Worm (Caenorhabditis elegans) whole organism, young adult: ENCODE measurements around the gene dsl-5.

Experiments
- B0035.1 ChIP-seq: sonication (generic microtip); optimal IDR thresholded peaks from 2 replicates; lab custom pipeline; 2016; ENCODE audit warnings: missing genetic modification characterization, mild to moderate bottlenecking, missing compliant biosample characterization, missing genotype, missing genetic modification reagents
- C06A6.2 ChIP-seq: fragments of 200-800 bp; sonication (Bioruptor generic); conservative IDR thresholded peaks from 2 replicates; pipeline ENCODE4 v1.3.6; 2022; ENCODE audit warnings: missing genetic modification characterization, missing compliant biosample characterization
- F23B12.7 ChIP-seq: sonication (generic microtip); optimal IDR thresholded peaks from 2 replicates; lab custom pipeline; 2017; ENCODE audit warnings: missing genetic modification characterization, mild to moderate bottlenecking, missing compliant biosample characterization, antibody characterized with exemption, moderate library complexity; ENCODE audit not compliant: insufficient read depth
- F49E8.2 ChIP-seq: sonication (generic microtip); optimal IDR thresholded peaks from 3 replicates; lab custom pipeline; 2017; ENCODE audit warnings: missing genetic modification characterization, mild to moderate bottlenecking, missing compliant biosample characterization, antibody characterized with exemption, moderate library complexity; ENCODE audit not compliant: insufficient read depth
- K12H6.12 ChIP-seq: fragments of 200-800 bp; sonication (Bioruptor generic); optimal IDR thresholded peaks from 2 replicates; lab custom pipeline; 2018; ENCODE audit warnings: mild to moderate bottlenecking, missing genetic modification characterization, missing compliant biosample characterization
- attf-5 ChIP-seq: fragments of 200-800 bp; sonication (Bioruptor generic); optimal IDR thresholded peaks from 2 replicates; lab custom pipeline; 2018; ENCODE audit warnings: mild to moderate bottlenecking, missing genetic modification characterization, missing compliant biosample characterization
- bed-1 ChIP-seq: fragments of 200-800 bp; sonication (Bioruptor generic); IDR thresholded peaks from 2 replicates; pipeline ENCODE4 v1.3.6; 2022; ENCODE audit warnings: missing genetic modification reagents, missing genetic modification characterization, missing compliant biosample characterization
- ceh-100 ChIP-seq: fragments of 200-800 bp; sonication (Bioruptor generic); IDR thresholded peaks from 2 replicates; pipeline ENCODE4 v1.3.6; 2022; ENCODE audit warnings: missing genetic modification reagents, missing genetic modification characterization, missing compliant biosample characterization
- ceh-27 ChIP-seq: fragments of 200-800 bp; sonication (Bioruptor generic); optimal IDR thresholded peaks from 2 replicates; lab custom pipeline; 2018; ENCODE audit warnings: mild to moderate bottlenecking, missing genetic modification characterization, moderate library complexity, missing compliant biosample characterization
- ceh-91 ChIP-seq: fragments of 200-800 bp; sonication (Bioruptor generic); IDR thresholded peaks from 2 replicates; pipeline ENCODE4 v1.3.6; 2022; ENCODE audit warnings: missing genetic modification reagents, missing genetic modification characterization, missing compliant biosample characterization
- chd-7 ChIP-seq: sonication (generic microtip); optimal IDR thresholded peaks from 2 replicates; lab custom pipeline; 2016; ENCODE audit warnings: mild to moderate bottlenecking, missing genetic modification characterization, moderate library complexity, missing compliant biosample characterization
- die-1 ChIP-seq: sonication (generic microtip); optimal IDR thresholded peaks from 2 replicates; lab custom pipeline; 2016; ENCODE audit warnings: missing genotype, mild to moderate bottlenecking, missing genetic modification characterization, missing compliant biosample characterization
- egrh-3 ChIP-seq: fragments of 200-800 bp; sonication (Bioruptor generic); IDR thresholded peaks from 2 replicates; pipeline ENCODE4 v1.3.6; 2022; ENCODE audit warnings: missing genetic modification reagents, missing genetic modification characterization, missing compliant biosample characterization
- ekl-4 ChIP-seq: fragments of 200-800 bp; sonication (Bioruptor generic); IDR thresholded peaks from 2 replicates; pipeline ENCODE4 v1.3.6; 2022; ENCODE audit warnings: missing genetic modification reagents, missing genetic modification characterization, missing compliant biosample characterization
- fkh-3 ChIP-seq: sonication (generic microtip); optimal IDR thresholded peaks from 2 replicates; lab custom pipeline; 2016; ENCODE audit warnings: mild to moderate bottlenecking, missing genetic modification characterization, missing compliant biosample characterization
- lag-1 ChIP-seq: fragments of 200-800 bp; sonication (Bioruptor generic); IDR thresholded peaks from 2 replicates; pipeline ENCODE4 v1.3.6; 2022; ENCODE audit warnings: missing genetic modification reagents, missing genetic modification characterization, missing compliant biosample characterization
- let-526 ChIP-seq: fragments of 200-800 bp; sonication (Bioruptor generic); IDR thresholded peaks from 2 replicates; pipeline ENCODE4 v1.3.6; 2022; ENCODE audit warnings: missing genetic modification reagents, missing genetic modification characterization, missing compliant biosample characterization
- lin-26 ChIP-seq: fragments of 200-800 bp; sonication (Bioruptor generic); IDR thresholded peaks from 2 replicates; pipeline ENCODE4 v1.3.6; 2022; ENCODE audit warnings: missing genetic modification reagents, missing genetic modification characterization, missing compliant biosample characterization
- madf-8 ChIP-seq: fragments of 200-800 bp; sonication (Bioruptor generic); conservative IDR thresholded peaks from 2 replicates; pipeline ENCODE4 v1.3.6; 2022; ENCODE audit warnings: missing genetic modification reagents, missing genetic modification characterization, missing compliant biosample characterization
- mxl-1 ChIP-seq: sonication (generic microtip); optimal IDR thresholded peaks from 2 replicates; lab custom pipeline; 2016; ENCODE audit warnings: missing genetic modification characterization, missing compliant biosample characterization
- nfyb-1 ChIP-seq: fragments of 200-800 bp; sonication (Bioruptor generic); IDR thresholded peaks from 2 replicates; pipeline ENCODE4 v1.3.6; 2022; ENCODE audit warnings: missing genetic modification reagents, missing genetic modification characterization, missing compliant biosample characterization
- rcor-1 ChIP-seq: fragments of 200-800 bp; sonication (Bioruptor generic); IDR thresholded peaks from 2 replicates; pipeline ENCODE4 v1.3.6; 2022; ENCODE audit warnings: missing genetic modification reagents, missing genetic modification characterization, missing compliant biosample characterization
- rec-8 ChIP-seq, 2 experiments: sonication (generic microtip); optimal IDR thresholded peaks; 2 replicates each; lab custom pipeline; 2016; ENCODE audit warnings: mild to moderate bottlenecking in 2 of 2, missing genetic modification characterization in 2 of 2, missing genetic modification reagents in 2 of 2, missing genotype in 2 of 2, missing biosample characterization in 1 of 2, missing compliant biosample characterization in 1 of 2, moderate library complexity in 1 of 2
- repo-1 ChIP-seq: sonication (generic microtip); optimal IDR thresholded peaks from 2 replicates; lab custom pipeline; 2017; ENCODE audit warnings: mild to moderate bottlenecking, missing genetic modification characterization, missing compliant biosample characterization
- rpc-1 ChIP-seq, 2 experiments: fragments of 150-350 bp in 1 of 2; sonication (generic microtip) in 1 of 2; optimal IDR thresholded peaks; 2 replicates each; lab custom pipeline; 2014 to 2018; ENCODE audit warnings: missing biosample characterization in 1 of 2, missing genetic modification characterization in 1 of 2, missing genetic modification reagents in 1 of 2, missing genotype in 1 of 2
- snpc-3.4 ChIP-seq: sonication (generic microtip); optimal IDR thresholded peaks from 2 replicates; lab custom pipeline; 2017; ENCODE audit warnings: missing genetic modification characterization, mild to moderate bottlenecking, missing compliant biosample characterization, antibody characterized with exemption, moderate library complexity, missing genotype, missing genetic modification reagents
- somi-1 ChIP-seq: fragments of 200-800 bp; sonication (Bioruptor generic); optimal IDR thresholded peaks from 2 replicates; lab custom pipeline; 2018; ENCODE audit warnings: mild to moderate bottlenecking, missing genetic modification characterization, missing compliant biosample characterization
- tbp1 ChIP-seq: fragments of 200-800 bp; sonication (Bioruptor generic); optimal IDR thresholded peaks from 2 replicates; lab custom pipeline; 2018; ENCODE audit warnings: mild to moderate bottlenecking, missing genetic modification characterization, missing compliant biosample characterization
- unc-62 ChIP-seq: fragments of 150-350 bp; optimal IDR thresholded peaks from 2 replicates; lab custom pipeline; 2014; ENCODE audit warnings: missing biosample characterization, missing genetic modification reagents, missing genetic modification characterization
- zfh-2 ChIP-seq: fragments of 200-800 bp; sonication (Bioruptor generic); conservative IDR thresholded peaks from 2 replicates; pipeline ENCODE4 v1.3.6; 2022; ENCODE audit warnings: missing genetic modification reagents, missing genetic modification characterization, missing compliant biosample characterization
- ztf-22 ChIP-seq: fragments of 200-800 bp; sonication (Bioruptor generic); optimal IDR thresholded peaks from 2 replicates; lab custom pipeline; 2018; ENCODE audit warnings: mild to moderate bottlenecking, missing genetic modification characterization, moderate library complexity, missing compliant biosample characterization
- ztf-3 ChIP-seq: fragments of 200-800 bp; sonication (Bioruptor generic); optimal IDR thresholded peaks from 2 replicates; lab custom pipeline; 2018; ENCODE audit warnings: mild to moderate bottlenecking, missing genetic modification characterization, missing compliant biosample characterization

dsl-5 gene

ce11 chrIV:11578492-11578891 lies 42.3 kb downstream of the dsl-5 start, which contains the start of gene rib-1:
rib-1 (plus strand) TSS chrIV:11578792.
- TF ChIP-seq tbp1: no peak
- TF ChIP-seq B0035.1 (tag; lab: Kevin White, UChicago): no peak

ce11 chrIV:11574331-11574730 lies 46.5 kb downstream of the dsl-5 start:
- TF ChIP-seq rcor-1 (GFP tag; lab: Robert Waterston, UW) (no peak), die-1 (tag; lab: Kevin White, UChicago) (no peak), lag-1 (GFP tag; lab: Robert Waterston, UW) (no peak), C06A6.2 (GFP tag; lab: Robert Waterston, UW) (no peak), chd-7 (tag; lab: Kevin White, UChicago) (no peak), rec-8 (tag; optimal IDR thresholded peaks at IDR 0.05; lab: Kevin White, UChicago) (no peak), B0035.1 (tag; lab: Kevin White, UChicago) (no peak), egrh-3 (GFP tag; lab: Robert Waterston, UW) (no peak), bed-1 (no peak), rpc-1 (optimal IDR thresholded peaks at IDR 0.05; lab: Kevin White, UChicago) (no peak), rpc-1 (tag; optimal IDR thresholded peaks at IDR 0.05; lab: Kevin White, UChicago) (no peak), repo-1 (no peak), snpc-3.4 (no peak), F23B12.7 (tag; lab: Kevin White, UChicago) (no peak), mxl-1 (tag; lab: Kevin White, UChicago) (no peak), K12H6.12 (tag; lab: Kevin White, UChicago) (no peak), lin-26 (GFP tag; lab: Robert Waterston, UW) (no peak), ztf-3 (GFP tag; lab: Kevin White, UChicago) (no peak), tbp1 (no peak), fkh-3 (tag; lab: Kevin White, UChicago) (no peak)

ce11 chrIV:11572524-11572923 lies 48.3 kb downstream of the dsl-5 start:
- no peak for TF ChIP-seq madf-8 (GFP tag; lab: Robert Waterston, UW)
- no peak for TF ChIP-seq ceh-27
- TF ChIP-seq nfyb-1: no peak
- no peak for TF ChIP-seq lin-26 (GFP tag; lab: Robert Waterston, UW)

- TF ChIP-seq ekl-4 (GFP tag; lab: Robert Waterston, UW) (peak; percentile 18; the same call in 1 of the 2 replicates), somi-1 (GFP tag; lab: Kevin White, UChicago) (peak; percentile 2), nfyb-1 (no peak), ztf-22 (GFP tag; lab: Kevin White, UChicago) (no peak), unc-62 (GFP tag; lab: Kevin White, UChicago) (no peak), zfh-2 (GFP tag; lab: Robert Waterston, UW) (0 out of 2 replicates have a peak, but pooled peaks have one; percentile 4), F49E8.2 (no peak), let-526 (no peak)
These were observed 49.4 kb downstream of the dsl-5 start for ce11 chrIV:11571374-11571839.

ce11 chrIV:11570200-11570599 lies 50.6 kb downstream of the dsl-5 start, which contains the start of gene srgp-1:
srgp-1 (plus strand) TSS chrIV:11570500.
- no peak for TF ChIP-seq ceh-91 (GFP tag; lab: Robert Waterston, UW)
- no peak for TF ChIP-seq ceh-100
- no peak for TF ChIP-seq attf-5 (GFP tag; lab: Kevin White, UChicago)
